Worm (Caenorhabditis elegans) whole organism, L2 larva: ENCODE measurements around the gene T24B8.3.

Experiments
- C34F6.9 ChIP-seq: fragments of 150-350 bp; optimal IDR thresholded peaks from 2 replicates; lab custom pipeline; 2014; ENCODE audit warnings: missing biosample characterization, missing genetic modification characterization
- Y55F3AM.14 ChIP-seq: fragments of 200-800 bp; sonication (Bioruptor generic); optimal IDR thresholded peaks from 2 replicates; lab custom pipeline; 2018; ENCODE audit warnings: mild to moderate bottlenecking, missing genetic modification characterization, missing compliant biosample characterization
- aly-2 ChIP-seq: fragments of 150-350 bp; optimal IDR thresholded peaks from 2 replicates; lab custom pipeline; 2014; ENCODE audit warnings: missing biosample characterization, missing genetic modification characterization
- blmp-1 ChIP-seq: sonication (generic microtip); optimal IDR thresholded peaks from 2 replicates; lab custom pipeline; 2017; ENCODE audit warnings: missing genetic modification characterization, mild to moderate bottlenecking, missing compliant biosample characterization, antibody characterized with exemption, moderate library complexity; ENCODE audit not compliant: insufficient read depth
- ceh-16 ChIP-seq: fragments of 150-350 bp; optimal IDR thresholded peaks from 2 replicates; lab custom pipeline; 2014; ENCODE audit warnings: missing biosample characterization, missing genetic modification characterization
- ceh-82 ChIP-seq: fragments of 150-350 bp; optimal IDR thresholded peaks from 2 replicates; lab custom pipeline; 2014; ENCODE audit warnings: missing biosample characterization, missing genetic modification characterization
- dmd-4 ChIP-seq: sonication (generic microtip); optimal IDR thresholded peaks from 2 replicates; lab custom pipeline; 2017; ENCODE audit warnings: missing biosample characterization, missing genetic modification characterization
- egl-27 ChIP-seq: sonication (generic microtip); optimal IDR thresholded peaks from 3 replicates; lab custom pipeline; 2017; ENCODE audit warnings: missing biosample characterization, missing genetic modification reagents, missing genetic modification characterization
- elt-1 ChIP-seq: fragments of 150-350 bp; optimal IDR thresholded peaks from 2 replicates; lab custom pipeline; 2014; ENCODE audit warnings: missing biosample characterization, missing genetic modification characterization
- fos-1 ChIP-seq: fragments of 150-350 bp; optimal IDR thresholded peaks from 2 replicates; lab custom pipeline; 2014; ENCODE audit warnings: missing biosample characterization, missing genetic modification characterization
- lin-11 ChIP-seq: fragments of 150-350 bp; sonication (generic microtip); optimal IDR thresholded peaks from 2 replicates; lab custom pipeline; 2014; ENCODE audit warnings: missing biosample characterization, missing genetic modification characterization, inconsistent platforms, mixed read lengths
- lin-13 ChIP-seq: fragments of 150-350 bp; optimal IDR thresholded peaks from 2 replicates; lab custom pipeline; 2014; ENCODE audit warnings: missing biosample characterization, missing genetic modification reagents, missing genetic modification characterization
- lin-39 ChIP-seq: fragments of 150-350 bp; optimal IDR thresholded peaks from 2 replicates; lab custom pipeline; 2014; ENCODE audit warnings: missing biosample characterization, missing genetic modification reagents, missing genetic modification characterization
- mab-5 ChIP-seq: fragments of 150-350 bp; optimal IDR thresholded peaks from 2 replicates; lab custom pipeline; 2014; ENCODE audit warnings: missing biosample characterization, missing genetic modification characterization
- mdl-1 ChIP-seq, 2 experiments: fragments of 150-350 bp in 1 of 2; sonication (generic microtip) in 1 of 2; optimal IDR thresholded peaks; 2 replicates each; lab custom pipeline; 2017; ENCODE audit warnings: missing biosample characterization in 2 of 2, missing genetic modification characterization in 2 of 2
- nhr-10 ChIP-seq: sonication (generic microtip); optimal IDR thresholded peaks from 2 replicates; lab custom pipeline; 2017; ENCODE audit warnings: missing biosample characterization, missing genetic modification characterization
- nhr-12 ChIP-seq: fragments of 150-350 bp; optimal IDR thresholded peaks from 2 replicates; lab custom pipeline; 2014; ENCODE audit warnings: missing biosample characterization, missing genetic modification characterization
- nhr-129 ChIP-seq: fragments of 150-350 bp; optimal IDR thresholded peaks from 2 replicates; lab custom pipeline; 2014; ENCODE audit warnings: missing biosample characterization, missing genetic modification characterization
- nhr-21 ChIP-seq: fragments of 150-350 bp; optimal IDR thresholded peaks from 2 replicates; lab custom pipeline; 2014; ENCODE audit warnings: missing biosample characterization, missing genetic modification characterization
- nhr-23 ChIP-seq: fragments of 150-350 bp; optimal IDR thresholded peaks from 2 replicates; lab custom pipeline; 2014; ENCODE audit warnings: missing biosample characterization, missing genetic modification reagents, missing genetic modification characterization
- nhr-25 ChIP-seq: fragments of 150-350 bp; sonication (generic microtip); optimal IDR thresholded peaks from 3 replicates; lab custom pipeline; 2014; ENCODE audit warnings: missing biosample characterization, missing genetic modification characterization
- nhr-6 ChIP-seq: fragments of 150-350 bp; optimal IDR thresholded peaks from 2 replicates; lab custom pipeline; 2014; ENCODE audit warnings: missing biosample characterization, missing genetic modification characterization
- peb-1 ChIP-seq: fragments of 150-350 bp; optimal IDR thresholded peaks from 2 replicates; lab custom pipeline; 2014; ENCODE audit warnings: missing biosample characterization, missing genetic modification characterization
- sem-4 ChIP-seq: fragments of 150-350 bp; optimal IDR thresholded peaks from 2 replicates; lab custom pipeline; 2014; ENCODE audit warnings: missing biosample characterization, missing genetic modification reagents, missing genetic modification characterization
- sma-3 ChIP-seq: sonication (generic microtip); optimal IDR thresholded peaks from 2 replicates; lab custom pipeline; 2016; ENCODE audit warnings: missing genetic modification reagents, missing genetic modification characterization, missing compliant biosample characterization
- sma-9 ChIP-seq, 2 experiments: fragments of 150-350 bp in 1 of 2; sonication (generic microtip) in 1 of 2; optimal IDR thresholded peaks; 2 replicates each; lab custom pipeline; 2014 to 2016; ENCODE audit warnings: missing genetic modification characterization in 2 of 2, mild to moderate bottlenecking in 1 of 2, missing biosample characterization in 1 of 2, missing compliant biosample characterization in 1 of 2, missing genetic modification reagents in 1 of 2, moderate library complexity in 1 of 2
- snpc-4 ChIP-seq: fragments of 150-350 bp; optimal IDR thresholded peaks from 2 replicates; lab custom pipeline; 2014; ENCODE audit warnings: missing biosample characterization, missing genetic modification characterization
- unc-55 ChIP-seq: fragments of 150-350 bp; sonication (generic microtip); optimal IDR thresholded peaks from 3 replicates; lab custom pipeline; 2014; ENCODE audit warnings: missing biosample characterization, missing genetic modification reagents, missing genetic modification characterization
- zag-1 ChIP-seq: fragments of 150-350 bp; optimal IDR thresholded peaks from 2 replicates; lab custom pipeline; 2014; ENCODE audit warnings: missing biosample characterization, missing genetic modification characterization
- ztf-11 ChIP-seq: sonication (generic microtip); optimal IDR thresholded peaks from 2 replicates; lab custom pipeline; 2017; ENCODE audit warnings: missing biosample characterization, missing genetic modification characterization

Gene T24B8.3

ce11 chrII:9029218-9029672 is 31.7 kb downstream of the T24B8.3 start, which contains the start of gene F37B12.1:
TSS of gene F37B12.1 (minus strand) at chrII:9029268.
- TF ChIP-seq nhr-129, result no peak
- TF ChIP-seq ztf-11 (tag; lab: Kevin White, UChicago), result no peak

DNA sequence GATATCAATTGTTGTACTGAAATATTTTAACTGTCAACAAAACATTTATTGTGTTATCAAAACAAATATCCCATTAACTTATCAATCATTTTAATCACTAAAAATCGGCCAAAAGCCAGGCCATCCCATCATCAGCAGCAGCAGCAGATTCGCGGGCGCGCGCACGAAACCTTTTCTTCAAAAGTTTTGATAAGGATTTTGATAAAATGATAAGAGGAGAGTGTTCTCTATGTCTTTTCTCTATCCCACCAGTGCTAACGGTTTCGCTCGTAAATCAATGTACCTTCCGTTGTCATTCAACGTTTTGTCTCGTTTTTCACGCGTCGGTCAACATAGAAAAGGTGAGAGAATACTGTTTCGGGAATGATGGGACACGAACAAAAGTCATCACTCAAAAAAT is 32.8 kb downstream of the T24B8.3 start:
- TF ChIP-seq sma-3 (GFP tag; lab: Kevin White, UChicago), result peak; percentile 43
- TF ChIP-seq mdl-1 (tag; optimal IDR thresholded peaks at IDR 0.05; lab: Kevin White, UChicago), result no peak
- TF ChIP-seq Y55F3AM.14, result no peak
- TF ChIP-seq nhr-25 (tag; lab: Kevin White, UChicago), result peak; percentile 26
- no peak for TF ChIP-seq ceh-82 (tag; lab: Kevin White, UChicago)
- TF ChIP-seq C34F6.9, result no peak
- peak; percentile 59 for TF ChIP-seq sma-9 (GFP tag; optimal IDR thresholded peaks at IDR 0.05; lab: Kevin White, UChicago)
- TF ChIP-seq sma-9 (tag; optimal IDR thresholded peaks at IDR 0.05; lab: Kevin White, UChicago), result no peak
- TF ChIP-seq sem-4 (tag; lab: Kevin White, UChicago), result no peak
- TF ChIP-seq ceh-16 (tag; lab: Kevin White, UChicago), result no peak
- no peak for TF ChIP-seq nhr-12 (tag; lab: Kevin White, UChicago)
- no peak for TF ChIP-seq nhr-6 (tag; lab: Kevin White, UChicago)
- peak; percentile 17 for TF ChIP-seq fos-1
- no peak for TF ChIP-seq zag-1
- TF ChIP-seq lin-13 (GFP tag; lab: Kevin White, UChicago), result no peak
- no peak for TF ChIP-seq nhr-10 (tag; lab: Kevin White, UChicago)
- TF ChIP-seq lin-11 (tag; lab: Kevin White, UChicago), result no peak
- TF ChIP-seq nhr-21 (tag; lab: Kevin White, UChicago), result peak; percentile 32
- no peak for TF ChIP-seq aly-2 (tag; lab: Kevin White, UChicago)

ce11 chrII:9026348-9026747 is 34.6 kb downstream of the T24B8.3 start:
- peak; percentile 72 for TF ChIP-seq ceh-16 (tag; lab: Kevin White, UChicago)
- TF ChIP-seq nhr-21 (tag; lab: Kevin White, UChicago), result peak; percentile 28
- no peak for TF ChIP-seq nhr-10 (tag; lab: Kevin White, UChicago)
- TF ChIP-seq, all 48 proteins: peak for 2

ce11 chrII:9024312-9024711 is 36.6 kb downstream of the T24B8.3 start:
- TF ChIP-seq unc-55 (GFP tag; lab: Kevin White, UChicago), result no peak
- TF ChIP-seq fos-1, result no peak
- no peak for TF ChIP-seq nhr-23 (tag; lab: Kevin White, UChicago)
- no peak for TF ChIP-seq ztf-11 (tag; lab: Kevin White, UChicago)
- TF ChIP-seq elt-1 (tag; lab: Kevin White, UChicago), result no peak
- TF ChIP-seq mab-5 (tag; lab: Kevin White, UChicago), result no peak
- no peak for TF ChIP-seq snpc-4 (tag; lab: Kevin White, UChicago)
- no peak for TF ChIP-seq nhr-21 (tag; lab: Kevin White, UChicago)
- no peak for TF ChIP-seq dmd-4 (tag; lab: Kevin White, UChicago)
- TF ChIP-seq lin-11 (tag; lab: Kevin White, UChicago), result no peak
- TF ChIP-seq egl-27 (tag; lab: Kevin White, UChicago), result no peak
- TF ChIP-seq nhr-129, result no peak

DNA sequence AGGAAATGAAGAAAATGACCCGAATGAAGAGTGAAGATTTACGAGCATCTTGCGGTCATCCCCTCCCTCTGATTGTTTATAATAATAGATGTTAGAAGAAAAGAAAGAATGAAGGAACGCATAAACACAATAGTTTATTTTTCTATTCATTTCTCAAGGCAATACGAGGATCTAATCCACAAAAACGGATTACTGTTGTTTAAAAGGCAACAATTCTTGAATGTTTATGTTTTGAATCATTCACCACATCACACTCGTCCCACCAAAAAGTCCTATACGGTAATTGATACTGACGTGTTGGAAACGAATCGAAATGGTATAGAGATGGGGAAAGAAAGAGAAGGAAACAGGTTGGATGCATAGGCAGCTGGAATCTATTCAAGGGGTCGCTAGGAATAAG is 39.3 kb downstream of the T24B8.3 start:
- no peak for TF ChIP-seq lin-39 (tag; lab: Kevin White, UChicago)
- no peak for TF ChIP-seq nhr-23 (tag; lab: Kevin White, UChicago)
- no peak for TF ChIP-seq nhr-6 (tag; lab: Kevin White, UChicago)

ce11 chrII:9019704-9020103 is 41.2 kb downstream of the T24B8.3 start, which contains the start of gene dep-1:
TSS of gene dep-1 (minus strand) at chrII:9019798.
- TF ChIP-seq blmp-1 (tag; lab: Kevin White, UChicago), result peak; percentile 72
- no peak for TF ChIP-seq peb-1 (tag; lab: Kevin White, UChicago)
